Fruit fly (Drosophila melanogaster) whole organism, embryonic: ENCODE measurements around the gene synr.

Source experiments
- CG10321 ChIP-seq: fragments of 200-800 bp; sonication (Bioruptor generic); IDR thresholded peaks from 2 replicates; pipeline ENCODE4 v1.3.6; 2022; ENCODE audit warnings: missing biosample characterization, missing genetic modification characterization
- CG11723 ChIP-seq: fragments of 200-800 bp; sonication (Bioruptor generic); optimal IDR thresholded peaks from 2 replicates; lab custom pipeline; 2017; ENCODE audit warnings: missing biosample characterization, mild to moderate bottlenecking, missing genetic modification characterization
- CG12744 ChIP-seq: fragments of 200-800 bp; sonication (Bioruptor generic); optimal IDR thresholded peaks from 2 replicates; lab custom pipeline; 2016; ENCODE audit warnings: missing biosample characterization, missing genetic modification characterization
- CG13296 ChIP-seq: fragments of 200-800 bp; sonication (Bioruptor generic); optimal IDR thresholded peaks from 3 replicates; lab custom pipeline; 2018; ENCODE audit warnings: missing biosample characterization, mild to moderate bottlenecking, missing genetic modification characterization
- CG15479 ChIP-seq: fragments of 200-800 bp; sonication (Bioruptor generic); optimal IDR thresholded peaks from 3 replicates; lab custom pipeline; 2019; ENCODE audit warnings: missing biosample characterization, mild to moderate bottlenecking, missing genetic modification characterization, moderate library complexity
- CG17568 ChIP-seq: fragments of 200-800 bp; sonication (Bioruptor generic); optimal IDR thresholded peaks from 2 replicates; lab custom pipeline; 2018; ENCODE audit warnings: missing biosample characterization, mild to moderate bottlenecking, missing genetic modification characterization, moderate library complexity
- CG17612 ChIP-seq: fragments of 200-800 bp; sonication (Bioruptor generic); IDR thresholded peaks from 2 replicates; pipeline ENCODE4 v1.3.6; 2022; ENCODE audit warnings: missing biosample characterization, missing genetic modification characterization
- CG31441 ChIP-seq: fragments of 200-800 bp; sonication (Bioruptor generic); IDR thresholded peaks from 2 replicates; pipeline ENCODE4 v1.3.6; 2022; ENCODE audit warnings: missing biosample characterization, missing genetic modification characterization
- CG32772 ChIP-seq: fragments of 200-800 bp; sonication (Bioruptor generic); IDR thresholded peaks from 2 replicates; pipeline ENCODE4 v1.3.6; 2022; ENCODE audit warnings: missing biosample characterization, missing genetic modification characterization
- CG3281 ChIP-seq: fragments of 200-800 bp; sonication (Bioruptor generic); optimal IDR thresholded peaks from 3 replicates; lab custom pipeline; 2017; ENCODE audit warnings: missing biosample characterization, mild to moderate bottlenecking, missing genetic modification characterization
- CG4328 ChIP-seq: fragments of 200-800 bp; sonication (Bioruptor generic); optimal IDR thresholded peaks from 3 replicates; lab custom pipeline; 2017; ENCODE audit warnings: missing biosample characterization, missing genetic modification reagents, missing genetic modification characterization
- CG6254 ChIP-seq: fragments of 200-800 bp; sonication (Bioruptor generic); optimal IDR thresholded peaks from 3 replicates; lab custom pipeline; 2017; ENCODE audit warnings: mild to moderate bottlenecking, missing biosample characterization, missing genetic modification reagents, missing genetic modification characterization
- CG6272 ChIP-seq: fragments of 200-800 bp; sonication (Bioruptor generic); IDR thresholded peaks from 2 replicates; pipeline ENCODE4 v1.3.6; 2022; ENCODE audit warnings: missing biosample characterization, missing genetic modification characterization
- CG7357 ChIP-seq: fragments of 200-800 bp; sonication (Bioruptor generic); IDR thresholded peaks from 3 replicates; pipeline ENCODE4 v1.3.6; 2022; ENCODE audit warnings: missing biosample characterization, missing genetic modification characterization
- CG7839 ChIP-seq: fragments of 200-800 bp; sonication (Bioruptor generic); optimal IDR thresholded peaks from 3 replicates; lab custom pipeline; 2018; ENCODE audit warnings: missing biosample characterization, mild to moderate bottlenecking, missing genetic modification characterization, moderate library complexity
- CG7928 ChIP-seq: fragments of 200-800 bp; sonication (Bioruptor generic); optimal IDR thresholded peaks from 2 replicates; lab custom pipeline; 2017; ENCODE audit warnings: missing biosample characterization, mild to moderate bottlenecking, missing genetic modification characterization
- CG8388 ChIP-seq: fragments of 200-800 bp; sonication (Bioruptor generic); optimal IDR thresholded peaks from 2 replicates; lab custom pipeline; 2019; ENCODE audit warnings: missing biosample characterization, mild to moderate bottlenecking, missing genetic modification characterization, moderate library complexity
- CG8924 ChIP-seq: fragments of 200-800 bp; optimal IDR thresholded peaks from 3 replicates; lab custom pipeline; 2019; ENCODE audit warnings: missing biosample characterization, mild to moderate bottlenecking, missing genetic modification characterization, moderate library complexity
- Dad ChIP-seq: fragments of 200-800 bp; sonication (Bioruptor generic); optimal IDR thresholded peaks from 3 replicates; lab custom pipeline; 2016; ENCODE audit warnings: missing biosample characterization, missing genetic modification characterization
- Dek ChIP-seq: fragments of 200-800 bp; sonication (Bioruptor generic); optimal IDR thresholded peaks from 3 replicates; lab custom pipeline; 2019; ENCODE audit warnings: missing biosample characterization, mild to moderate bottlenecking, missing genetic modification characterization, moderate library complexity
- H2.0 ChIP-seq: fragments of 200-800 bp; sonication (Bioruptor generic); IDR thresholded peaks from 2 replicates; pipeline ENCODE4 v1.3.6; 2022; ENCODE audit warnings: missing biosample characterization, missing genetic modification characterization
- HLHmδ ChIP-seq: fragments of 200-800 bp; sonication (Bioruptor generic); optimal IDR thresholded peaks from 2 replicates; lab custom pipeline; 2018; ENCODE audit warnings: missing biosample characterization, mild to moderate bottlenecking, missing genetic modification characterization, moderate library complexity
- Hr39 ChIP-seq: fragments of >200 bp; optimal IDR thresholded peaks from 2 replicates; lab custom pipeline; 2017
- NFAT ChIP-seq: fragments of 200-800 bp; sonication (Bioruptor generic); IDR thresholded peaks from 2 replicates; pipeline ENCODE4 v1.3.6; 2022; ENCODE audit warnings: missing biosample characterization, missing genetic modification characterization
- Oaz ChIP-seq: fragments of 200-800 bp; sonication (Bioruptor generic); IDR thresholded peaks from 2 replicates; pipeline ENCODE4 v1.3.6; 2022; ENCODE audit warnings: missing biosample characterization, missing genetic modification characterization
- Oli ChIP-seq: fragments of 200-800 bp; sonication (Bioruptor generic); optimal IDR thresholded peaks from 2 replicates; lab custom pipeline; 2018; ENCODE audit warnings: missing biosample characterization, mild to moderate bottlenecking, missing genetic modification characterization, moderate library complexity
- Optix ChIP-seq: fragments of 200-800 bp; sonication (Bioruptor generic); IDR thresholded peaks from 3 replicates; pipeline ENCODE4 v1.3.6; 2022; ENCODE audit warnings: missing biosample characterization, missing genetic modification characterization
- Six4 ChIP-seq: fragments of 200-800 bp; sonication (Bioruptor generic); optimal IDR thresholded peaks from 2 replicates; lab custom pipeline; 2016; ENCODE audit warnings: missing biosample characterization, missing genetic modification characterization
- ato ChIP-seq: fragments of 200-800 bp; sonication (Bioruptor generic); IDR thresholded peaks from 2 replicates; pipeline ENCODE4 v1.3.6; 2022; ENCODE audit warnings: missing biosample characterization, missing genetic modification characterization; ENCODE audit not compliant: partially characterized antibody
- bbx ChIP-seq: fragments of 200-800 bp; sonication (Bioruptor generic); IDR thresholded peaks from 2 replicates; pipeline ENCODE4 v1.3.6; 2022; ENCODE audit warnings: missing biosample characterization, missing genetic modification characterization; ENCODE audit not compliant: partially characterized antibody
- bsh ChIP-seq, 2 experiments: fragments of 200-800 bp; sonication (Bioruptor generic); optimal IDR thresholded peaks; 2 replicates each; lab custom pipeline; 2017 to 2018; ENCODE audit warnings: mild to moderate bottlenecking in 2 of 2, missing biosample characterization in 2 of 2, missing genetic modification characterization in 2 of 2, moderate library complexity in 1 of 2
- cad ChIP-seq: fragments of >200 bp; optimal IDR thresholded peaks from 2 replicates; lab custom pipeline; 2017; ENCODE audit warnings: missing biosample characterization, missing genetic modification characterization
- chif ChIP-seq, 2 experiments: fragments of 200-800 bp; sonication (Bioruptor generic); optimal IDR thresholded peaks; 3 replicates each; lab custom pipeline; 2016; ENCODE audit warnings: missing biosample characterization in 2 of 2, missing genetic modification characterization in 2 of 2
- chinmo ChIP-seq: fragments of 200-800 bp; sonication (Bioruptor generic); IDR thresholded peaks from 4 replicates; pipeline ENCODE4 v1.3.6; 2022; ENCODE audit warnings: missing biosample characterization, missing genetic modification characterization; ENCODE audit not compliant: partially characterized antibody
- croc ChIP-seq: fragments of 200-800 bp; sonication (Bioruptor generic); conservative IDR thresholded peaks from 3 replicates; pipeline ENCODE4 v1.3.6; 2022; ENCODE audit warnings: missing biosample characterization, missing genetic modification characterization
- dan ChIP-seq: fragments of 200-800 bp; sonication (Bioruptor generic); IDR thresholded peaks from 2 replicates; pipeline ENCODE4 v1.3.6; 2022; ENCODE audit warnings: missing biosample characterization, missing genetic modification characterization
- dimm ChIP-seq: fragments of 200-800 bp; sonication (Bioruptor generic); IDR thresholded peaks from 2 replicates; pipeline ENCODE4 v1.3.6; 2022; ENCODE audit warnings: missing biosample characterization, missing genetic modification characterization
- dmrt99B ChIP-seq: fragments of 200-800 bp; sonication (Bioruptor generic); optimal IDR thresholded peaks from 2 replicates; lab custom pipeline; 2018; ENCODE audit warnings: missing biosample characterization, mild to moderate bottlenecking, missing genetic modification characterization, moderate library complexity
- eve ChIP-seq, 2 experiments: fragments of >200 bp; optimal IDR thresholded peaks; 2 replicates each; lab custom pipeline; 2017; ENCODE audit warnings: missing biosample characterization in 2 of 2, missing genetic modification characterization in 2 of 2
- ftz-f1 ChIP-seq: fragments of 200-800 bp; sonication (Bioruptor generic); optimal IDR thresholded peaks from 2 replicates; lab custom pipeline; 2016; ENCODE audit warnings: missing biosample characterization, missing genetic modification characterization
- insv ChIP-seq, 2 experiments: fragments of 200-800 bp; sonication (Bioruptor generic); optimal IDR thresholded peaks; 3 replicates each; lab custom pipeline; 2016 to 2018; ENCODE audit warnings: missing biosample characterization in 2 of 2, missing genetic modification characterization in 2 of 2
- ken ChIP-seq: fragments of 200-800 bp; sonication (Bioruptor generic); IDR thresholded peaks from 3 replicates; pipeline ENCODE4 v1.3.6; 2022; ENCODE audit warnings: missing biosample characterization, missing genetic modification characterization
- klu ChIP-seq: fragments of 200-800 bp; sonication (Bioruptor generic); IDR thresholded peaks from 2 replicates; pipeline ENCODE4 v1.3.6; 2022; ENCODE audit warnings: missing biosample characterization, missing genetic modification characterization
- lilli ChIP-seq: fragments of 200-800 bp; sonication (Bioruptor generic); optimal IDR thresholded peaks from 3 replicates; lab custom pipeline; 2016; ENCODE audit warnings: missing biosample characterization, missing genetic modification characterization
- lola ChIP-seq, 3 experiments: fragments of >200 bp in 2 of 3; fragments of 200-800 bp in 1 of 3; sonication (Bioruptor generic) in 1 of 3; optimal IDR thresholded peaks; 2 replicates each; lab custom pipeline; 2017 to 2019; ENCODE audit warnings: missing biosample characterization in 3 of 3, missing genetic modification characterization in 3 of 3, mild to moderate bottlenecking in 1 of 3, moderate library complexity in 1 of 3
- pan ChIP-seq, 4 experiments: fragments of >200 bp in 3 of 4; fragments of 200-800 bp in 1 of 4; sonication (Bioruptor generic) in 1 of 4; optimal IDR thresholded peaks in 3 of 4; IDR thresholded peaks in 1 of 4; 2 replicates each; pipeline versions ENCODE4 v1.3.6 to Lab custom; 2017 to 2022; ENCODE audit warnings: missing biosample characterization in 2 of 4, missing genetic modification characterization in 2 of 4, mixed read lengths in 1 of 4
- rib ChIP-seq: fragments of 200-800 bp; sonication (Bioruptor generic); IDR thresholded peaks from 2 replicates; pipeline ENCODE4 v1.3.6; 2022; ENCODE audit warnings: missing biosample characterization, missing genetic modification characterization
- zen2 ChIP-seq: fragments of 200-800 bp; sonication (Bioruptor generic); IDR thresholded peaks from 3 replicates; pipeline ENCODE4 v1.3.6; 2022; ENCODE audit warnings: missing biosample characterization, missing genetic modification characterization; ENCODE audit not compliant: partially characterized antibody
- zf30C ChIP-seq: fragments of 200-800 bp; sonication (Bioruptor generic); optimal IDR thresholded peaks from 3 replicates; lab custom pipeline; 2018; ENCODE audit warnings: missing biosample characterization, mild to moderate bottlenecking, missing genetic modification characterization

Gene synr

dm6 chr2L:4906546-4907250, 35.8 kb upstream of the synr start, which contains the start of gene snsl:
Gene snsl (minus strand): TSS chr2L:4906762.
- TF ChIP-seq CG8924 (tag; lab: Kevin White, UChicago) (peak; percentile 87), CG3281 (GFP tag; lab: Kevin White, UChicago) (peak; percentile 41), HLHmδ (no peak), ato (GFP tag; lab: Robert Waterston, UW) (no peak), klu (0 out of 2 replicates have a peak, but pooled peaks have one; percentile 21), croc (no peak), zf30C (GFP tag; lab: Kevin White, UChicago) (peak; percentile 43), CG12744 (GFP tag; lab: Kevin White, UChicago) (no peak), CG7839 (tag; lab: Kevin White, UChicago) (peak; percentile 83), H2.0 (GFP tag; lab: Robert Waterston, UW) (no peak), chinmo (GFP tag; lab: Robert Waterston, UW) (no peak), CG31441 (peak; percentile 84), cad (GFP tag; lab: Kevin White, UChicago) (no peak), ftz-f1 (GFP tag; lab: Kevin White, UChicago) (no peak), insv (GFP tag; optimal IDR thresholded peaks at IDR 0.05; lab: Kevin White, UChicago) (no peak), CG8388 (GFP tag; lab: Kevin White, UChicago) (peak; percentile 60), eve (GFP tag; optimal IDR thresholded peaks at IDR 0.05; lab: Kevin White, UChicago) (no peak), CG17612 (GFP tag; lab: Robert Waterston, UW) (no peak), CG17568 (no peak), dmrt99B (tag; lab: Kevin White, UChicago) (peak; percentile 89), CG7928 (GFP tag; lab: Kevin White, UChicago) (no peak), zen2 (no peak), lilli (GFP tag; lab: Kevin White, UChicago) (no peak), CG7357 (GFP tag; lab: Robert Waterston, UW) (no peak), lola (GFP tag; optimal IDR thresholded peaks at IDR 0.05; lab: Kevin White, UChicago) (peak in 1 of 3 experiments; percentile 52), Hr39 (lab: Kevin White, UChicago) (no peak), CG11723 (peak; percentile 35), chif (GFP tag; optimal IDR thresholded peaks at IDR 0.05; lab: Kevin White, UChicago) (no peak), bbx (no peak), Optix (GFP tag; lab: Robert Waterston, UW) (no peak), Oli (tag; lab: Kevin White, UChicago) (peak; percentile 80), CG32772 (GFP tag; lab: Robert Waterston, UW) (no peak), ken (GFP tag; lab: Robert Waterston, UW) (peak; percentile 56; the same call in 1 of the 3 replicates), CG4328 (GFP tag; lab: Kevin White, UChicago) (peak; percentile 39), CG10321 (GFP tag; lab: Robert Waterston, UW) (no peak), CG6272 (no peak), dimm (no peak), Oaz (GFP tag; lab: Robert Waterston, UW) (no peak), bsh (GFP tag; optimal IDR thresholded peaks at IDR 0.05; lab: Kevin White, UChicago) (peak in 1 of 2 experiments; percentile 25), NFAT (GFP tag; lab: Robert Waterston, UW) (no peak), Dad (GFP tag; lab: Kevin White, UChicago) (no peak), CG15479 (GFP tag; lab: Kevin White, UChicago) (no peak), CG13296 (GFP tag; lab: Kevin White, UChicago) (peak; percentile 78), Six4 (GFP tag; lab: Kevin White, UChicago) (peak; percentile 35), CG6254 (GFP tag; lab: Kevin White, UChicago) (no peak), rib (GFP tag; lab: Robert Waterston, UW) (no peak), dan (GFP tag; lab: Robert Waterston, UW) (no peak), Dek (tag; lab: Kevin White, UChicago) (peak; percentile 52), pan (optimal IDR thresholded peaks at IDR 0.05; lab: Kevin White, UChicago) (no peak), pan (GFP tag; optimal IDR thresholded peaks at IDR 0.05 in 1 of 2, IDR thresholded peaks at IDR 0.05 in 1 of 2) (peak in 1 of 2 experiments; percentile 47)
